Fruit fly (Drosophila melanogaster) whole organism, prepupa: ENCODE data around the gene CG43645.

Experiments used
- Blimp-1 ChIP-seq: fragments of 200-800 bp; sonication (Bioruptor generic); optimal IDR thresholded peaks from 3 replicates; lab custom pipeline; 2017; ENCODE audit warnings: missing biosample characterization, missing genetic modification characterization, mild to moderate bottlenecking, moderate library complexity, missing genetic modification reagents
- CG10631 ChIP-seq: fragments of 200-800 bp; sonication (Bioruptor generic); optimal IDR thresholded peaks from 2 replicates; lab custom pipeline; 2016; ENCODE audit warnings: missing biosample characterization, missing genetic modification characterization
- CG10669 ChIP-seq: fragments of 200-800 bp; sonication (Bioruptor generic); optimal IDR thresholded peaks from 3 replicates; lab custom pipeline; 2018; ENCODE audit warnings: missing biosample characterization, mild to moderate bottlenecking, missing genetic modification characterization, moderate library complexity
- CG11294 ChIP-seq: fragments of 200-800 bp; sonication (Bioruptor generic); IDR thresholded peaks from 2 replicates; pipeline ENCODE4 v1.3.6; 2022; ENCODE audit warnings: missing biosample characterization, missing genetic modification characterization
- CG11762 ChIP-seq: fragments of 200-800 bp; sonication (Bioruptor generic); optimal IDR thresholded peaks from 3 replicates; lab custom pipeline; 2016; ENCODE audit warnings: missing biosample characterization, missing genetic modification characterization; ENCODE audit not compliant: insufficient read depth
- CG11902 ChIP-seq: fragments of 200-800 bp; sonication (Bioruptor generic); optimal IDR thresholded peaks from 3 replicates; lab custom pipeline; 2016; ENCODE audit warnings: missing biosample characterization, missing genetic modification characterization
- CG15336 ChIP-seq: fragments of 200-800 bp; sonication (Bioruptor generic); IDR thresholded peaks from 2 replicates; pipeline ENCODE4 v1.3.6; 2022; ENCODE audit warnings: missing biosample characterization, missing genetic modification characterization
- CG16779 ChIP-seq: fragments of 200-800 bp; sonication (Bioruptor generic); optimal IDR thresholded peaks from 3 replicates; lab custom pipeline; 2017; ENCODE audit warnings: missing biosample characterization, mild to moderate bottlenecking, missing genetic modification characterization
- CG3032 ChIP-seq: fragments of 200-800 bp; optimal IDR thresholded peaks from 2 replicates; lab custom pipeline; 2019; ENCODE audit warnings: missing biosample characterization, mild to moderate bottlenecking, missing genetic modification characterization, moderate library complexity
- CG31627 ChIP-seq: fragments of 200-800 bp; sonication (Bioruptor generic); optimal IDR thresholded peaks from 3 replicates; lab custom pipeline; 2016; ENCODE audit warnings: missing biosample characterization, missing genetic modification characterization
- CG32006 ChIP-seq: fragments of 200-800 bp; sonication (Bioruptor generic); optimal IDR thresholded peaks from 3 replicates; lab custom pipeline; 2017; ENCODE audit warnings: missing biosample characterization, mild to moderate bottlenecking, missing genetic modification characterization
- CG34406 ChIP-seq: fragments of 200-800 bp; sonication (Bioruptor generic); optimal IDR thresholded peaks from 3 replicates; lab custom pipeline; 2016; ENCODE audit warnings: missing biosample characterization, missing genetic modification characterization
- CG3919 ChIP-seq: fragments of 200-800 bp; sonication (Bioruptor generic); optimal IDR thresholded peaks from 3 replicates; lab custom pipeline; 2016; ENCODE audit warnings: missing biosample characterization, missing genetic modification characterization
- CG6276 ChIP-seq: fragments of 200-800 bp; sonication (Bioruptor generic); optimal IDR thresholded peaks from 2 replicates; lab custom pipeline; 2017; ENCODE audit warnings: missing biosample characterization, mild to moderate bottlenecking, missing genetic modification characterization
- CG6792 ChIP-seq: fragments of 200-800 bp; sonication (Bioruptor generic); optimal IDR thresholded peaks from 3 replicates; lab custom pipeline; 2016; ENCODE audit warnings: missing biosample characterization, missing genetic modification characterization
- CG7368 ChIP-seq: fragments of 200-800 bp; sonication (Bioruptor generic); optimal IDR thresholded peaks from 3 replicates; lab custom pipeline; 2016; ENCODE audit warnings: missing biosample characterization, missing genetic modification characterization
- CG8119 ChIP-seq: fragments of 200-800 bp; sonication (Bioruptor generic); IDR thresholded peaks from 3 replicates; pipeline ENCODE4 v1.3.6; 2022; ENCODE audit warnings: missing biosample characterization, missing genetic modification characterization
- CG8319 ChIP-seq: fragments of 200-800 bp; sonication (Bioruptor generic); optimal IDR thresholded peaks from 3 replicates; lab custom pipeline; 2016; ENCODE audit warnings: missing biosample characterization, missing genetic modification characterization
- CG9139 ChIP-seq: fragments of 200-800 bp; sonication (Bioruptor generic); optimal IDR thresholded peaks from 3 replicates; lab custom pipeline; 2017; ENCODE audit warnings: missing biosample characterization, mild to moderate bottlenecking, missing genetic modification characterization
- Eip75B ChIP-seq: fragments of 200-800 bp; sonication (Bioruptor generic); optimal IDR thresholded peaks from 3 replicates; lab custom pipeline; 2016; ENCODE audit warnings: missing biosample characterization, missing genetic modification characterization
- Eip78C ChIP-seq: fragments of 200-800 bp; sonication (Bioruptor generic); peaks from one replicate; lab custom pipeline; 2016; ENCODE audit warnings: missing biosample characterization, missing genetic modification characterization
- Eip93F ChIP-seq: fragments of 200-800 bp; sonication (Bioruptor generic); optimal IDR thresholded peaks from 2 replicates; lab custom pipeline; 2016; ENCODE audit warnings: missing biosample characterization, mild to moderate bottlenecking, missing genetic modification characterization
- Ets21C ChIP-seq: fragments of 200-800 bp; sonication (Bioruptor generic); optimal IDR thresholded peaks from 3 replicates; lab custom pipeline; 2016; ENCODE audit warnings: missing biosample characterization, missing genetic modification characterization
- Ets96B ChIP-seq: fragments of 200-800 bp; optimal IDR thresholded peaks from 2 replicates; lab custom pipeline; 2019; ENCODE audit warnings: missing biosample characterization, mild to moderate bottlenecking, missing genetic modification characterization, moderate library complexity
- Gug ChIP-seq: fragments of 200-800 bp; sonication (Bioruptor generic); IDR thresholded peaks from 2 replicates; pipeline ENCODE4 v1.3.6; 2022; ENCODE audit warnings: missing biosample characterization, missing genetic modification characterization
- Hr39 ChIP-seq: fragments of 200-800 bp; sonication (Bioruptor generic); optimal IDR thresholded peaks from 2 replicates; lab custom pipeline; 2016; ENCODE audit warnings: missing biosample characterization, missing genetic modification characterization
- Hr4 ChIP-seq: fragments of 200-800 bp; sonication (Bioruptor generic); optimal IDR thresholded peaks from 3 replicates; lab custom pipeline; 2016; ENCODE audit warnings: missing biosample characterization, missing genetic modification characterization
- Met ChIP-seq: fragments of 200-800 bp; sonication (Bioruptor generic); optimal IDR thresholded peaks from 3 replicates; lab custom pipeline; 2016; ENCODE audit warnings: missing biosample characterization, missing genetic modification characterization
- OdsH ChIP-seq: fragments of 200-800 bp; sonication (Bioruptor generic); optimal IDR thresholded peaks from 3 replicates; lab custom pipeline; 2016; ENCODE audit warnings: missing biosample characterization, missing genetic modification characterization
- Smox ChIP-seq: fragments of 200-800 bp; sonication (Bioruptor generic); optimal IDR thresholded peaks from 3 replicates; lab custom pipeline; 2016; ENCODE audit warnings: missing biosample characterization, missing genetic modification characterization
- Sox102F ChIP-seq: fragments of 200-800 bp; sonication (Bioruptor generic); optimal IDR thresholded peaks from 2 replicates; lab custom pipeline; 2016; ENCODE audit warnings: missing biosample characterization, mild to moderate bottlenecking, missing genetic modification characterization
- Sox14 ChIP-seq: fragments of 200-800 bp; sonication (Bioruptor generic); optimal IDR thresholded peaks from 3 replicates; lab custom pipeline; 2016; ENCODE audit warnings: missing biosample characterization, missing genetic modification characterization
- achi ChIP-seq: fragments of 200-800 bp; sonication (Bioruptor generic); optimal IDR thresholded peaks from 3 replicates; lab custom pipeline; 2016; ENCODE audit warnings: missing biosample characterization, missing genetic modification characterization
- acj6 ChIP-seq: fragments of 200-800 bp; sonication (Bioruptor generic); optimal IDR thresholded peaks from 3 replicates; lab custom pipeline; 2016; ENCODE audit warnings: missing biosample characterization, missing genetic modification characterization
- cyc ChIP-seq: fragments of 200-800 bp; sonication (Bioruptor generic); optimal IDR thresholded peaks from 3 replicates; lab custom pipeline; 2016; ENCODE audit warnings: missing biosample characterization, missing genetic modification characterization
- dsx ChIP-seq: fragments of 200-800 bp; optimal IDR thresholded peaks from 3 replicates; lab custom pipeline; 2019; ENCODE audit warnings: missing biosample characterization, mild to moderate bottlenecking, missing genetic modification characterization, moderate library complexity; ENCODE audit not compliant: poor library complexity, severe bottlenecking
- eg ChIP-seq: fragments of 200-800 bp; sonication (Bioruptor generic); IDR thresholded peaks from 3 replicates; pipeline ENCODE4 v1.3.6; 2022; ENCODE audit warnings: missing biosample characterization, missing genetic modification characterization
- esn ChIP-seq: fragments of 200-800 bp; sonication (Bioruptor generic); optimal IDR thresholded peaks from 2 replicates; lab custom pipeline; 2016; ENCODE audit warnings: missing biosample characterization, mild to moderate bottlenecking, missing genetic modification characterization, moderate library complexity
- fd59A ChIP-seq: fragments of 200-800 bp; sonication (Bioruptor generic); optimal IDR thresholded peaks from 2 replicates; lab custom pipeline; 2017; ENCODE audit warnings: missing biosample characterization, mild to moderate bottlenecking, missing genetic modification characterization, missing genetic modification reagents
- fd85E ChIP-seq: fragments of 200-800 bp; sonication (Bioruptor generic); optimal IDR thresholded peaks from 3 replicates; lab custom pipeline; 2016; ENCODE audit warnings: missing biosample characterization, missing genetic modification characterization
- fkh ChIP-seq: fragments of 200-800 bp; sonication (Bioruptor generic); optimal IDR thresholded peaks from 3 replicates; lab custom pipeline; 2017; ENCODE audit warnings: missing biosample characterization, mild to moderate bottlenecking, missing genetic modification characterization, moderate library complexity
- lz ChIP-seq: fragments of 200-800 bp; sonication (Bioruptor generic); optimal IDR thresholded peaks from 3 replicates; lab custom pipeline; 2016; ENCODE audit warnings: missing biosample characterization, missing genetic modification characterization
- pdm3 ChIP-seq: fragments of 200-800 bp; sonication (Bioruptor generic); optimal IDR thresholded peaks from 3 replicates; lab custom pipeline; 2016; ENCODE audit warnings: missing biosample characterization, missing genetic modification characterization
- salr ChIP-seq, 2 experiments: fragments of 200-800 bp; sonication (Bioruptor generic); optimal IDR thresholded peaks; 3 replicates each; lab custom pipeline; 2016 to 2018; ENCODE audit warnings: missing biosample characterization in 2 of 2, missing genetic modification characterization in 2 of 2, mild to moderate bottlenecking in 1 of 2
- spab ChIP-seq: fragments of 200-800 bp; sonication (Bioruptor generic); optimal IDR thresholded peaks from 2 replicates; lab custom pipeline; 2017; ENCODE audit warnings: missing biosample characterization, mild to moderate bottlenecking, missing genetic modification characterization, missing genetic modification reagents
- ss ChIP-seq, 2 experiments: fragments of 200-800 bp; sonication (Bioruptor generic); optimal IDR thresholded peaks; 2 replicates in 1 of 2; 3 replicates in 1 of 2; lab custom pipeline; 2017 to 2018; ENCODE audit warnings: mild to moderate bottlenecking in 2 of 2, missing biosample characterization in 2 of 2, missing genetic modification characterization in 2 of 2, moderate library complexity in 1 of 2
- svp ChIP-seq: fragments of 200-800 bp; sonication (Bioruptor generic); peaks from one replicate; lab custom pipeline; 2016; ENCODE audit warnings: missing biosample characterization, missing genetic modification characterization
- topi ChIP-seq: fragments of 200-800 bp; sonication (Bioruptor generic); optimal IDR thresholded peaks from 3 replicates; lab custom pipeline; 2016; ENCODE audit warnings: missing biosample characterization, missing genetic modification characterization
- vri ChIP-seq: fragments of 200-800 bp; sonication (Bioruptor generic); optimal IDR thresholded peaks from 3 replicates; lab custom pipeline; 2016; ENCODE audit warnings: missing biosample characterization, mild to moderate bottlenecking, missing genetic modification characterization

CG43645 gene

dm6 chr2L:17477710-17478109 lies 7.8 kb upstream of the CG43645 start, which contains the start of gene cass:
Gene cass (minus strand): TSS chr2L:17477888.
- peak; percentile 36 for TF ChIP-seq esn (GFP tag; lab: Kevin White, UChicago)
- TF ChIP-seq dsx (GFP tag; lab: Kevin White, UChicago) = peak; percentile 10
- TF ChIP-seq Hr39 (GFP tag; lab: Kevin White, UChicago) = no peak
- TF ChIP-seq Eip78C (GFP tag; lab: Kevin White, UChicago) = peak; percentile 74
- TF ChIP-seq svp (GFP tag; lab: Kevin White, UChicago) = peak; percentile 19
- no peak for TF ChIP-seq fd59A (GFP tag; lab: Kevin White, UChicago)
- peak; percentile 2 for TF ChIP-seq Sox14 (GFP tag; lab: Kevin White, UChicago)
- TF ChIP-seq, all 60 proteins: peak for 5

DNA sequence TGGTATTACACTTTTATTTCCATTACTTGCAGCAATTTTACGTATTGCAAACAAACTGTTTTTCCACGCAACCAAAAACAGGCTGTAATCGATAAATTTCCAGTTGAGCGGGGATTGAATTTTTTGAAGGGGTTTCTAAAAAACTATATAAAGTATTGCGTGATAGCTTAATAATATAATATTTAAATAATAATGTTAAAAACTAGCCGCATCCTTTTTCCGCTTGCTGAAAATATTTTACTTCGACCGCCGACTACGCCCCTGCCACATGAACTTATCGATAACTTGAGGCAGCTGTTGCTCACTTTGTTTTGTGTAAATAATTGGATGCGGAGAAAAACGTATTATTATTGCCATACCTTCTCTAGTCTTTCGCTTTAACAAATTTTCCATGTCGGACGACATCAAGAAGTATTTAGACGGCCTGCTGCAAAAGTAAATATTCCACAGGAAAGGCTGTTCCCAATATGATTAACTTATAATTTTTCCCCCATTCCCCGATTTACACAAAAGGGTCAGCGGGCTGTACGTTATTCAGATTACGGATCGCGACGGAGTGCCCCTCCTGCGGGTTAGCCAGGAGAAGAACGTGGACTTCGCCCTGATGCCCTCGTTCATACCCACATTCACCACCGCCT lies 4.5 kb upstream of the CG43645 start, which contains the start of the genes fws and Lamtor3:
Gene fws, minus strand, starts transcription at position 87 of the 638 bp plus-strand sequence.
Gene Lamtor3, plus strand, starts transcription at position 289 of the 638 bp plus-strand sequence.
- TF ChIP-seq achi (peak; percentile 99), CG11762 (GFP tag; lab: Kevin White, UChicago) (peak; percentile 98), Ets21C (GFP tag; lab: Kevin White, UChicago) (peak; percentile 92), CG11294 (GFP tag; lab: Robert Waterston, UW) (peak; percentile 99), ss (GFP tag; optimal IDR thresholded peaks at IDR 0.05; lab: Kevin White, UChicago) (peak; percentile 87 to 93), salr (GFP tag; optimal IDR thresholded peaks at IDR 0.05; lab: Kevin White, UChicago) (peak; percentile 94 to 98), OdsH (GFP tag; lab: Kevin White, UChicago) (peak; percentile 99), fd85E (GFP tag; lab: Kevin White, UChicago) (peak; percentile 93), Eip93F (GFP tag; lab: Kevin White, UChicago) (peak; percentile 89), Met (peak; percentile 98), CG9139 (GFP tag; lab: Kevin White, UChicago) (peak; percentile 94), vri (GFP tag; lab: Kevin White, UChicago) (peak; percentile 95), cyc (GFP tag; lab: Kevin White, UChicago) (peak; percentile 96), CG10631 (GFP tag; lab: Kevin White, UChicago) (peak; percentile 100), spab (GFP tag; lab: Kevin White, UChicago) (peak; percentile 97), CG16779 (peak; percentile 95), eg (GFP tag; lab: Robert Waterston, UW) (peak; percentile 100), Smox (GFP tag; lab: Kevin White, UChicago) (peak; percentile 96), CG6792 (GFP tag; lab: Kevin White, UChicago) (peak; percentile 98), CG34406 (peak; percentile 99), fkh (GFP tag; lab: Kevin White, UChicago) (peak; percentile 95), CG31627 (peak; percentile 97), CG8119 (peak; percentile 99), Hr4 (GFP tag; lab: Kevin White, UChicago) (peak; percentile 98), CG11902 (peak; percentile 98), CG7368 (GFP tag; lab: Kevin White, UChicago) (peak; percentile 98), CG15336 (GFP tag; lab: Robert Waterston, UW) (peak; percentile 99), acj6 (peak; percentile 99), lz (GFP tag; lab: Kevin White, UChicago) (peak; percentile 98), Eip75B (peak; percentile 94), CG3032 (tag; lab: Kevin White, UChicago) (peak; percentile 99), CG32006 (GFP tag; lab: Kevin White, UChicago) (peak; percentile 100), pdm3 (GFP tag; lab: Kevin White, UChicago) (peak; percentile 97), Gug (peak; percentile 99), Blimp-1 (GFP tag; lab: Kevin White, UChicago) (peak; percentile 94), Ets96B (tag; lab: Kevin White, UChicago) (peak; percentile 99), topi (GFP tag; lab: Kevin White, UChicago) (peak; percentile 98), Sox14 (GFP tag; lab: Kevin White, UChicago) (peak; percentile 98), CG10669 (GFP tag; lab: Kevin White, UChicago) (peak; percentile 99), CG8319 (peak; percentile 98), Sox102F (GFP tag; lab: Kevin White, UChicago) (peak; percentile 98), CG3919 (GFP tag; lab: Kevin White, UChicago) (peak; percentile 99), CG6276 (GFP tag; lab: Kevin White, UChicago) (peak; percentile 99)
